Fruit fly (Drosophila melanogaster) whole organism, embryonic: ENCODE results near the gene CG16719.
A peak's percentile ranks its signal among the peaks of the same experiment; 100 is the strongest.

Experiments
- Abd-B ChIP-seq: fragments of 200-800 bp; sonication (Bioruptor generic); optimal IDR thresholded peaks from 2 replicates; lab custom pipeline; 2018; ENCODE audit warnings: missing biosample characterization, mild to moderate bottlenecking, missing genetic modification characterization, moderate library complexity
- Aef1 ChIP-seq: fragments of 200-800 bp; sonication (Bioruptor generic); IDR thresholded peaks from 3 replicates; pipeline ENCODE4 v1.3.6; 2022; ENCODE audit warnings: missing biosample characterization, missing genetic modification characterization
- Bteb2 ChIP-seq: fragments of 200-800 bp; sonication (Bioruptor generic); optimal IDR thresholded peaks from 2 replicates; lab custom pipeline; 2016; ENCODE audit warnings: missing biosample characterization, missing genetic modification characterization
- CG10267 ChIP-seq: fragments of 200-800 bp; sonication (Bioruptor generic); optimal IDR thresholded peaks from 2 replicates; lab custom pipeline; 2018; ENCODE audit warnings: missing biosample characterization, mild to moderate bottlenecking, missing genetic modification characterization, moderate library complexity
- CG10431 ChIP-seq: fragments of 200-800 bp; sonication (Bioruptor generic); optimal IDR thresholded peaks from 3 replicates; lab custom pipeline; 2018; ENCODE audit warnings: missing biosample characterization, mild to moderate bottlenecking, missing genetic modification characterization
- CG11085 ChIP-seq: fragments of 200-800 bp; sonication (Bioruptor generic); IDR thresholded peaks from 2 replicates; pipeline ENCODE4 v1.3.6; 2022; ENCODE audit warnings: missing biosample characterization, missing genetic modification characterization
- CG11247 ChIP-seq: fragments of 200-800 bp; sonication (Bioruptor generic); IDR thresholded peaks from 2 replicates; pipeline ENCODE4 v1.3.6; 2022; ENCODE audit warnings: missing biosample characterization, missing genetic modification characterization
- CG11560 ChIP-seq: fragments of 200-800 bp; sonication (Bioruptor generic); IDR thresholded peaks from 3 replicates; pipeline ENCODE4 v1.3.6; 2022; ENCODE audit warnings: missing biosample characterization, missing genetic modification characterization
- CG13123 ChIP-seq: fragments of 200-800 bp; sonication (Bioruptor generic); optimal IDR thresholded peaks from 2 replicates; lab custom pipeline; 2016; ENCODE audit warnings: missing biosample characterization, missing genetic modification characterization
- CG17328 ChIP-seq: fragments of 200-800 bp; sonication (Bioruptor generic); IDR thresholded peaks from 2 replicates; pipeline ENCODE4 v1.3.6; 2022; ENCODE audit warnings: missing biosample characterization, missing genetic modification characterization
- CG18476 ChIP-seq: fragments of 200-800 bp; sonication (Bioruptor generic); optimal IDR thresholded peaks from 2 replicates; lab custom pipeline; 2016; ENCODE audit warnings: missing biosample characterization, mild to moderate bottlenecking, missing genetic modification characterization
- CG2129 ChIP-seq: fragments of 200-800 bp; sonication (Bioruptor generic); IDR thresholded peaks from 2 replicates; pipeline ENCODE4 v1.3.6; 2022; ENCODE audit warnings: missing biosample characterization, missing genetic modification characterization; ENCODE audit not compliant: partially characterized antibody
- CG2202 ChIP-seq: fragments of 200-800 bp; sonication (Bioruptor generic); optimal IDR thresholded peaks from 2 replicates; lab custom pipeline; 2018; ENCODE audit warnings: missing biosample characterization, mild to moderate bottlenecking, missing genetic modification characterization
- CG3065 ChIP-seq: fragments of 200-800 bp; sonication (Bioruptor generic); optimal IDR thresholded peaks from 2 replicates; lab custom pipeline; 2016; ENCODE audit warnings: missing biosample characterization, missing genetic modification characterization
- CG4854 ChIP-seq: fragments of 200-800 bp; sonication (Bioruptor generic); optimal IDR thresholded peaks from 2 replicates; lab custom pipeline; 2016; ENCODE audit warnings: missing biosample characterization, missing genetic modification characterization, inconsistent platforms
- CG5953 ChIP-seq: fragments of 200-800 bp; sonication (Bioruptor generic); IDR thresholded peaks from 2 replicates; pipeline ENCODE4 v1.3.6; 2022; ENCODE audit warnings: missing biosample characterization, missing genetic modification characterization
- CG6791 ChIP-seq: fragments of 200-800 bp; sonication (Bioruptor generic); IDR thresholded peaks from 3 replicates; pipeline ENCODE4 v1.3.6; 2022; ENCODE audit warnings: missing biosample characterization, missing genetic modification characterization; ENCODE audit not compliant: partially characterized antibody
- CG7963 ChIP-seq: fragments of 200-800 bp; sonication (Bioruptor generic); IDR thresholded peaks from 3 replicates; pipeline ENCODE4 v1.3.6; 2022; ENCODE audit warnings: missing biosample characterization, missing genetic modification characterization; ENCODE audit not compliant: partially characterized antibody
- Chrac-16 ChIP-seq: fragments of 200-800 bp; sonication (Bioruptor generic); optimal IDR thresholded peaks from 3 replicates; lab custom pipeline; 2016; ENCODE audit warnings: missing biosample characterization, missing genetic modification characterization
- Dek ChIP-seq: fragments of 200-800 bp; sonication (Bioruptor generic); optimal IDR thresholded peaks from 3 replicates; lab custom pipeline; 2019; ENCODE audit warnings: missing biosample characterization, mild to moderate bottlenecking, missing genetic modification characterization, moderate library complexity
- Dfd ChIP-seq, 2 experiments: fragments of >200 bp; optimal IDR thresholded peaks; 2 replicates each; lab custom pipeline; 2017; ENCODE audit warnings: missing biosample characterization in 2 of 2, missing genetic modification characterization in 2 of 2
- Dip3 ChIP-seq: fragments of 200-800 bp; sonication (Bioruptor generic); optimal IDR thresholded peaks from 3 replicates; lab custom pipeline; 2016; ENCODE audit warnings: missing biosample characterization, missing genetic modification characterization
- Dref ChIP-seq: fragments of 200-800 bp; sonication (Bioruptor generic); IDR thresholded peaks from 2 replicates; pipeline ENCODE4 v1.3.6; 2022; ENCODE audit warnings: missing biosample characterization, missing genetic modification characterization
- Ets97D ChIP-seq: fragments of 200-800 bp; sonication (Bioruptor generic); optimal IDR thresholded peaks from 3 replicates; lab custom pipeline; 2016; ENCODE audit warnings: missing biosample characterization, missing genetic modification characterization
- Gsc ChIP-seq: fragments of 200-800 bp; sonication (Bioruptor generic); IDR thresholded peaks from 2 replicates; pipeline ENCODE4 v1.3.6; 2022; ENCODE audit warnings: missing biosample characterization, missing genetic modification characterization
- HLH4C ChIP-seq: fragments of 200-800 bp; sonication (Bioruptor generic); IDR thresholded peaks from 3 replicates; pipeline ENCODE4 v1.3.6; 2022; ENCODE audit warnings: missing biosample characterization, missing genetic modification characterization; ENCODE audit not compliant: partially characterized antibody
- Hsf ChIP-seq: fragments of 200-800 bp; sonication (Bioruptor generic); optimal IDR thresholded peaks from 3 replicates; lab custom pipeline; 2016; ENCODE audit warnings: missing biosample characterization, missing genetic modification characterization
- Mad ChIP-seq: fragments of 200-800 bp; sonication (Bioruptor generic); optimal IDR thresholded peaks from 2 replicates; lab custom pipeline; 2016; ENCODE audit warnings: missing biosample characterization, missing genetic modification characterization
- Nf-YC ChIP-seq: fragments of 200-800 bp; optimal IDR thresholded peaks from 3 replicates; lab custom pipeline; 2019; ENCODE audit warnings: missing biosample characterization, mild to moderate bottlenecking, missing genetic modification characterization, moderate library complexity
- Opbp ChIP-seq: fragments of 200-800 bp; sonication (Bioruptor generic); IDR thresholded peaks from 3 replicates; pipeline ENCODE4 v1.3.6; 2022; ENCODE audit warnings: missing biosample characterization, missing genetic modification characterization; ENCODE audit not compliant: partially characterized antibody
- Side ChIP-seq: fragments of 200-800 bp; sonication (Bioruptor generic); optimal IDR thresholded peaks from 2 replicates; lab custom pipeline; 2016; ENCODE audit warnings: missing biosample characterization, missing genetic modification characterization
- Taf1 ChIP-seq: fragments of 200-800 bp; sonication (Bioruptor generic); IDR thresholded peaks from 2 replicates; pipeline ENCODE4 v1.3.6; 2022; ENCODE audit warnings: missing biosample characterization, missing genetic modification characterization
- Tbp ChIP-seq: fragments of >200 bp; optimal IDR thresholded peaks from 2 replicates; lab custom pipeline; 2018; ENCODE audit warnings: missing biosample characterization, missing genetic modification characterization
- ase ChIP-seq: fragments of 200-800 bp; sonication (Bioruptor generic); IDR thresholded peaks from 3 replicates; pipeline ENCODE4 v1.3.6; 2022; ENCODE audit warnings: missing biosample characterization, missing genetic modification characterization
- chinmo ChIP-seq: fragments of 200-800 bp; sonication (Bioruptor generic); IDR thresholded peaks from 4 replicates; pipeline ENCODE4 v1.3.6; 2022; ENCODE audit warnings: missing biosample characterization, missing genetic modification characterization; ENCODE audit not compliant: partially characterized antibody
- danr ChIP-seq: fragments of 200-800 bp; sonication (Bioruptor generic); IDR thresholded peaks from 2 replicates; pipeline ENCODE4 v1.3.6; 2022; ENCODE audit warnings: missing biosample characterization, missing genetic modification characterization
- dati ChIP-seq: fragments of 200-800 bp; sonication (Bioruptor generic); IDR thresholded peaks from 2 replicates; pipeline ENCODE4 v1.3.6; 2022; ENCODE audit warnings: missing biosample characterization, missing genetic modification characterization
- dysf ChIP-seq: fragments of 200-800 bp; sonication (Bioruptor generic); IDR thresholded peaks from 3 replicates; pipeline ENCODE4 v1.3.6; 2022; ENCODE audit warnings: missing biosample characterization, missing genetic modification characterization
- gce ChIP-seq: fragments of 200-800 bp; sonication (Bioruptor generic); IDR thresholded peaks from 3 replicates; pipeline ENCODE4 v1.3.6; 2022; ENCODE audit warnings: missing biosample characterization, missing genetic modification characterization
- ken ChIP-seq: fragments of 200-800 bp; sonication (Bioruptor generic); IDR thresholded peaks from 3 replicates; pipeline ENCODE4 v1.3.6; 2022; ENCODE audit warnings: missing biosample characterization, missing genetic modification characterization
- lov ChIP-seq, 2 experiments: fragments of 200-800 bp in 1 of 2; fragments of >200 bp in 1 of 2; sonication (Bioruptor generic) in 1 of 2; IDR thresholded peaks in 1 of 2; optimal IDR thresholded peaks in 1 of 2; 2 replicates in 1 of 2; 3 replicates in 1 of 2; pipeline versions ENCODE4 v1.3.6 to Lab custom; 2017 to 2022; ENCODE audit warnings: missing biosample characterization in 1 of 2, missing genetic modification characterization in 1 of 2
- luna ChIP-seq: fragments of 200-800 bp; sonication (Bioruptor generic); optimal IDR thresholded peaks from 2 replicates; lab custom pipeline; 2016; ENCODE audit warnings: missing biosample characterization, missing genetic modification characterization
- psq ChIP-seq: fragments of 200-800 bp; sonication (Bioruptor generic); optimal IDR thresholded peaks from 2 replicates; lab custom pipeline; 2017; ENCODE audit warnings: missing biosample characterization, missing genetic modification characterization
- sima ChIP-seq: fragments of 200-800 bp; sonication (Bioruptor generic); optimal IDR thresholded peaks from 2 replicates; lab custom pipeline; 2016; ENCODE audit warnings: missing biosample characterization, missing genetic modification characterization
- sisA ChIP-seq: fragments of 200-800 bp; sonication (Bioruptor generic); IDR thresholded peaks from 2 replicates; pipeline ENCODE4 v1.3.6; 2022; ENCODE audit warnings: missing biosample characterization, missing genetic modification characterization
- sr ChIP-seq: fragments of 200-800 bp; sonication (Bioruptor generic); IDR thresholded peaks from 3 replicates; pipeline ENCODE4 v1.3.6; 2022; ENCODE audit warnings: missing biosample characterization, missing genetic modification characterization
- tin ChIP-seq: fragments of 200-800 bp; sonication (Bioruptor generic); optimal IDR thresholded peaks from 3 replicates; lab custom pipeline; 2016; ENCODE audit warnings: missing biosample characterization, missing genetic modification characterization
- tio ChIP-seq: fragments of 200-800 bp; sonication (Bioruptor generic); optimal IDR thresholded peaks from 2 replicates; lab custom pipeline; 2017; ENCODE audit warnings: missing biosample characterization, missing genetic modification characterization, inconsistent platforms
- toy ChIP-seq: fragments of 200-800 bp; sonication (Bioruptor generic); IDR thresholded peaks from 2 replicates; pipeline ENCODE4 v1.3.6; 2022; ENCODE audit warnings: missing biosample characterization, missing genetic modification characterization
- wek ChIP-seq: fragments of 200-800 bp; sonication (Bioruptor generic); optimal IDR thresholded peaks from 3 replicates; lab custom pipeline; 2018; ENCODE audit warnings: missing biosample characterization, mild to moderate bottlenecking, missing genetic modification characterization, moderate library complexity
- zen2 ChIP-seq: fragments of 200-800 bp; sonication (Bioruptor generic); IDR thresholded peaks from 3 replicates; pipeline ENCODE4 v1.3.6; 2022; ENCODE audit warnings: missing biosample characterization, missing genetic modification characterization; ENCODE audit not compliant: partially characterized antibody

Gene CG16719

dm6 chr3L:9694169-9694866 lies 9.3 kb downstream of the CG16719 start (continued):
- TF ChIP-seq Nf-YC (no peak), sima (no peak), wek (no peak), CG3065 (GFP tag; lab: Kevin White, UChicago) (no peak), Opbp (no peak), Taf1 (no peak), CG10431 (no peak), Tbp (no peak), Dek (tag; lab: Kevin White, UChicago) (no peak), CG4854 (GFP tag; lab: Kevin White, UChicago) (no peak), CG11247 (GFP tag; lab: Robert Waterston, UW) (no peak), CG10267 (tag; lab: Kevin White, UChicago) (no peak), CG7963 (no peak), ken (GFP tag; lab: Robert Waterston, UW) (no peak), Abd-B (GFP tag; lab: Kevin White, UChicago) (no peak), CG11085 (GFP tag; lab: Robert Waterston, UW) (no peak), sisA (GFP tag; lab: Robert Waterston, UW) (no peak), Ets97D (no peak), lov (optimal IDR thresholded peaks at IDR 0.05; lab: Kevin White, UChicago) (no peak), lov (GFP tag; IDR thresholded peaks at IDR 0.05; lab: Robert Waterston, UW) (no peak), tin (GFP tag; lab: Kevin White, UChicago) (no peak), Chrac-16 (GFP tag; lab: Kevin White, UChicago) (no peak), CG6791 (GFP tag; lab: Robert Waterston, UW) (no peak), CG5953 (no peak), chinmo (peak; percentile 87; the same call in 2 of the 4 replicates), Side (GFP tag; lab: Kevin White, UChicago) (no peak), toy (GFP tag; lab: Robert Waterston, UW) (no peak), Dip3 (GFP tag; lab: Kevin White, UChicago) (no peak), Dfd (GFP tag; optimal IDR thresholded peaks at IDR 0.05; lab: Kevin White, UChicago) (no peak), CG2129 (GFP tag; lab: Robert Waterston, UW) (no peak), Mad (GFP tag; lab: Kevin White, UChicago) (no peak), dati (GFP tag; lab: Robert Waterston, UW) (no peak), Dref (peak; percentile 51), ase (GFP tag; lab: Robert Waterston, UW) (no peak), tio (no peak), dysf (GFP tag; lab: Robert Waterston, UW) (no peak), CG17328 (GFP tag; lab: Robert Waterston, UW) (no peak), Hsf (no peak), danr (GFP tag; lab: Robert Waterston, UW) (no peak), sr (GFP tag; lab: Robert Waterston, UW) (no peak), luna (GFP tag; lab: Kevin White, UChicago) (no peak), zen2 (GFP tag; lab: Robert Waterston, UW) (peak; percentile 49; the same call in 1 of the 3 replicates), CG2202 (tag; lab: Kevin White, UChicago) (no peak), Gsc (GFP tag; lab: Robert Waterston, UW) (no peak), CG11560 (tag; lab: Robert Waterston, UW) (no peak), Bteb2 (GFP tag; lab: Kevin White, UChicago) (no peak), gce (GFP tag; lab: Robert Waterston, UW) (no peak), CG18476 (GFP tag; lab: Kevin White, UChicago) (no peak), HLH4C (GFP tag; lab: Robert Waterston, UW) (no peak), Aef1 (GFP tag; lab: Robert Waterston, UW) (no peak), psq (GFP tag; lab: Kevin White, UChicago) (no peak), CG13123 (GFP tag; lab: Kevin White, UChicago) (no peak)
